Worm (Caenorhabditis elegans) whole organism, young adult: Measurements from ENCODE around the gene vha-6.

ENCODE experiments used
- B0035.1 ChIP-seq: sonication (generic microtip); optimal IDR thresholded peaks from 2 replicates; lab custom pipeline; 2016; ENCODE audit warnings: missing genetic modification characterization, mild to moderate bottlenecking, missing compliant biosample characterization, missing genotype, missing genetic modification reagents
- B0261.1 ChIP-seq: sonication (generic microtip); optimal IDR thresholded peaks from 2 replicates; lab custom pipeline; 2016; ENCODE audit warnings: mild to moderate bottlenecking, missing genetic modification characterization, moderate library complexity, missing compliant biosample characterization
- C06A6.2 ChIP-seq: fragments of 200-800 bp; sonication (Bioruptor generic); conservative IDR thresholded peaks from 2 replicates; pipeline ENCODE4 v1.3.6; 2022; ENCODE audit warnings: missing genetic modification characterization, missing compliant biosample characterization
- D2030.7 ChIP-seq: fragments of 200-800 bp; sonication (Bioruptor generic); IDR thresholded peaks from 2 replicates; pipeline ENCODE4 v1.3.6; 2022; ENCODE audit warnings: missing genetic modification reagents, missing genetic modification characterization, missing compliant biosample characterization
- F22D6.2 ChIP-seq: sonication (generic microtip); optimal IDR thresholded peaks from 2 replicates; lab custom pipeline; 2016; ENCODE audit warnings: mild to moderate bottlenecking, missing genetic modification characterization, missing compliant biosample characterization
- F39B2.1 ChIP-seq: fragments of 200-800 bp; sonication (Bioruptor generic); IDR thresholded peaks from 2 replicates; pipeline ENCODE4 v1.3.6; 2022; ENCODE audit warnings: missing genetic modification reagents, missing genetic modification characterization, missing compliant biosample characterization
- F49E8.2 ChIP-seq: sonication (generic microtip); optimal IDR thresholded peaks from 3 replicates; lab custom pipeline; 2017; ENCODE audit warnings: missing genetic modification characterization, mild to moderate bottlenecking, missing compliant biosample characterization, antibody characterized with exemption, moderate library complexity; ENCODE audit not compliant: insufficient read depth
- K12H6.12 ChIP-seq: fragments of 200-800 bp; sonication (Bioruptor generic); optimal IDR thresholded peaks from 2 replicates; lab custom pipeline; 2018; ENCODE audit warnings: mild to moderate bottlenecking, missing genetic modification characterization, missing compliant biosample characterization
- T26A5.8 ChIP-seq: sonication (generic microtip); optimal IDR thresholded peaks from 2 replicates; lab custom pipeline; 2016; ENCODE audit warnings: missing genetic modification characterization, missing compliant biosample characterization
- Y53F4B.3 ChIP-seq: fragments of 200-800 bp; sonication (Bioruptor generic); IDR thresholded peaks from 2 replicates; pipeline ENCODE4 v1.3.6; 2022; ENCODE audit warnings: missing genetic modification reagents, missing genetic modification characterization, missing compliant biosample characterization
- Y56A3A.18 ChIP-seq: fragments of 200-800 bp; sonication (Bioruptor generic); IDR thresholded peaks from 2 replicates; pipeline ENCODE4 v1.3.6; 2022; ENCODE audit warnings: missing genetic modification reagents, missing genetic modification characterization, missing compliant biosample characterization
- Y79H2A.3 ChIP-seq: fragments of 200-800 bp; sonication (Bioruptor generic); conservative IDR thresholded peaks from 2 replicates; pipeline ENCODE4 v1.3.6; 2022; ENCODE audit warnings: missing genetic modification reagents, missing genetic modification characterization, missing compliant biosample characterization
- Y95B8A.8 ChIP-seq: fragments of 200-800 bp; sonication (Bioruptor generic); IDR thresholded peaks from 2 replicates; pipeline ENCODE4 v1.3.6; 2022; ENCODE audit warnings: missing genetic modification reagents, missing genetic modification characterization, missing compliant biosample characterization
- cebp-1 ChIP-seq, 2 experiments: fragments of 200-800 bp in 1 of 2; sonication (Bioruptor generic) in 1 of 2; sonication (generic microtip) in 1 of 2; IDR thresholded peaks in 1 of 2; optimal IDR thresholded peaks in 1 of 2; 2 replicates each; pipeline versions ENCODE4 v1.3.6 to Lab custom; 2017 to 2022; ENCODE audit warnings: missing compliant biosample characterization in 2 of 2, missing genetic modification characterization in 2 of 2, mild to moderate bottlenecking in 1 of 2, missing genetic modification reagents in 1 of 2, moderate library complexity in 1 of 2
- ceh-91 ChIP-seq: fragments of 200-800 bp; sonication (Bioruptor generic); IDR thresholded peaks from 2 replicates; pipeline ENCODE4 v1.3.6; 2022; ENCODE audit warnings: missing genetic modification reagents, missing genetic modification characterization, missing compliant biosample characterization
- die-1 ChIP-seq: sonication (generic microtip); optimal IDR thresholded peaks from 2 replicates; lab custom pipeline; 2016; ENCODE audit warnings: missing genotype, mild to moderate bottlenecking, missing genetic modification characterization, missing compliant biosample characterization
- dpff-1 ChIP-seq: sonication (generic microtip); optimal IDR thresholded peaks from 2 replicates; lab custom pipeline; 2017; ENCODE audit warnings: mild to moderate bottlenecking, missing genetic modification characterization, missing compliant biosample characterization
- dpl-1 ChIP-seq: fragments of 150-350 bp; optimal IDR thresholded peaks from 2 replicates; lab custom pipeline; 2014; ENCODE audit warnings: missing biosample characterization, missing genetic modification reagents, missing genetic modification characterization
- him-1 ChIP-seq: sonication (generic microtip); optimal IDR thresholded peaks from 2 replicates; lab custom pipeline; 2016; ENCODE audit warnings: missing genotype, missing genetic modification reagents, missing genetic modification characterization, missing compliant biosample characterization
- hlh-26 ChIP-seq: fragments of 200-800 bp; sonication (Bioruptor generic); conservative IDR thresholded peaks from 2 replicates; pipeline ENCODE4 v1.3.6; 2022; ENCODE audit warnings: missing genetic modification reagents, missing genetic modification characterization, missing compliant biosample characterization
- hmg-1.2 ChIP-seq: fragments of 200-800 bp; sonication (Bioruptor generic); IDR thresholded peaks from 2 replicates; pipeline ENCODE4 v1.3.6; 2022; ENCODE audit warnings: missing genetic modification reagents, missing genetic modification characterization, missing compliant biosample characterization
- hsf-1 ChIP-seq: fragments of 200-800 bp; sonication (Bioruptor generic); IDR thresholded peaks from 2 replicates; pipeline ENCODE4 v1.3.6; 2022; ENCODE audit warnings: missing genetic modification reagents, missing genetic modification characterization, missing compliant biosample characterization
- let-607 ChIP-seq, 2 experiments: fragments of 200-800 bp in 1 of 2; sonication (Bioruptor generic) in 1 of 2; sonication (generic microtip) in 1 of 2; optimal IDR thresholded peaks; 2 replicates each; lab custom pipeline; 2016 to 2018; ENCODE audit warnings: mild to moderate bottlenecking in 2 of 2, missing compliant biosample characterization in 2 of 2, missing genetic modification characterization in 2 of 2, moderate library complexity in 2 of 2, missing genotype in 1 of 2
- lin-26 ChIP-seq: fragments of 200-800 bp; sonication (Bioruptor generic); IDR thresholded peaks from 2 replicates; pipeline ENCODE4 v1.3.6; 2022; ENCODE audit warnings: missing genetic modification reagents, missing genetic modification characterization, missing compliant biosample characterization
- lin-35 ChIP-seq, 3 experiments: fragments of 150-350 bp in 2 of 3; sonication (generic microtip) in 1 of 3; optimal IDR thresholded peaks; 2 replicates each; lab custom pipeline; 2014 to 2018; ENCODE audit warnings: missing biosample characterization in 3 of 3, missing genetic modification characterization in 3 of 3, missing genetic modification reagents in 3 of 3
- madf-3 ChIP-seq: fragments of 200-800 bp; sonication (Bioruptor generic); IDR thresholded peaks from 2 replicates; pipeline ENCODE4 v1.3.6; 2022; ENCODE audit warnings: missing genetic modification reagents, missing genetic modification characterization, missing compliant biosample characterization
- madf-6 ChIP-seq: fragments of 200-800 bp; sonication (Bioruptor generic); IDR thresholded peaks from 2 replicates; pipeline ENCODE4 v1.3.6; 2022; ENCODE audit warnings: missing genetic modification reagents, missing genetic modification characterization, missing compliant biosample characterization
- mcd-1 ChIP-seq: fragments of 200-800 bp; sonication (Bioruptor generic); IDR thresholded peaks from 2 replicates; pipeline ENCODE4 v1.3.6; 2022; ENCODE audit warnings: missing genetic modification reagents, missing genetic modification characterization, missing compliant biosample characterization
- mel-28 ChIP-seq: sonication (generic microtip); optimal IDR thresholded peaks from 2 replicates; lab custom pipeline; 2016; ENCODE audit warnings: borderline replicate concordance, mild to moderate bottlenecking, missing genetic modification characterization, missing compliant biosample characterization
- mes-4 ChIP-seq: sonication (generic microtip); optimal IDR thresholded peaks from 2 replicates; lab custom pipeline; 2016; ENCODE audit warnings: missing genotype, missing genetic modification characterization, missing compliant biosample characterization
- nhr-179 ChIP-seq: sonication (generic microtip); optimal IDR thresholded peaks from 2 replicates; lab custom pipeline; 2016; ENCODE audit warnings: mild to moderate bottlenecking, missing genetic modification characterization, missing compliant biosample characterization
- nhr-90 ChIP-seq: sonication (generic microtip); optimal IDR thresholded peaks from 2 replicates; lab custom pipeline; 2016; ENCODE audit warnings: missing genotype, mild to moderate bottlenecking, missing genetic modification characterization, missing compliant biosample characterization
- pbrm-1 ChIP-seq: fragments of 200-800 bp; sonication (Bioruptor generic); IDR thresholded peaks from 2 replicates; pipeline ENCODE4 v1.3.6; 2022; ENCODE audit warnings: missing genetic modification reagents, missing genetic modification characterization, missing compliant biosample characterization
- pha-4 ChIP-seq: fragments of 150-350 bp; sonication (generic microtip); optimal IDR thresholded peaks from 2 replicates; lab custom pipeline; 2014; ENCODE audit warnings: missing biosample characterization, missing genetic modification reagents, missing genetic modification characterization
- rcor-1 ChIP-seq: fragments of 200-800 bp; sonication (Bioruptor generic); IDR thresholded peaks from 2 replicates; pipeline ENCODE4 v1.3.6; 2022; ENCODE audit warnings: missing genetic modification reagents, missing genetic modification characterization, missing compliant biosample characterization
- repo-1 ChIP-seq: sonication (generic microtip); optimal IDR thresholded peaks from 2 replicates; lab custom pipeline; 2017; ENCODE audit warnings: mild to moderate bottlenecking, missing genetic modification characterization, missing compliant biosample characterization
- sea-2 ChIP-seq: fragments of 200-800 bp; sonication (Bioruptor generic); IDR thresholded peaks from 2 replicates; pipeline ENCODE4 v1.3.6; 2022; ENCODE audit warnings: missing genetic modification characterization, missing compliant biosample characterization
- snpc-1.1 ChIP-seq: sonication (generic microtip); optimal IDR thresholded peaks from 2 replicates; lab custom pipeline; 2017; ENCODE audit warnings: missing genetic modification characterization, mild to moderate bottlenecking, missing compliant biosample characterization, antibody characterized with exemption, moderate library complexity, missing genotype, missing genetic modification reagents; ENCODE audit not compliant: insufficient read depth
- snpc-4 ChIP-seq, 5 experiments: fragments of 150-350 bp in 1 of 5; sonication (generic microtip) in 4 of 5; optimal IDR thresholded peaks; 2 replicates each; lab custom pipeline; 2014 to 2018; ENCODE audit warnings: missing genetic modification characterization in 5 of 5, missing biosample characterization in 3 of 5, antibody characterized with exemption in 2 of 5, mild to moderate bottlenecking in 2 of 5, missing compliant biosample characterization in 2 of 5, missing genotype in 2 of 5, moderate library complexity in 2 of 5, missing genetic modification reagents in 1 of 5
- somi-1 ChIP-seq: fragments of 200-800 bp; sonication (Bioruptor generic); optimal IDR thresholded peaks from 2 replicates; lab custom pipeline; 2018; ENCODE audit warnings: mild to moderate bottlenecking, missing genetic modification characterization, missing compliant biosample characterization
- zfh-2 ChIP-seq: fragments of 200-800 bp; sonication (Bioruptor generic); conservative IDR thresholded peaks from 2 replicates; pipeline ENCODE4 v1.3.6; 2022; ENCODE audit warnings: missing genetic modification reagents, missing genetic modification characterization, missing compliant biosample characterization
- zim-3 ChIP-seq: sonication (generic microtip); optimal IDR thresholded peaks from 2 replicates; lab custom pipeline; 2017; ENCODE audit warnings: mild to moderate bottlenecking, missing genetic modification characterization, moderate library complexity, missing compliant biosample characterization
- ztf-18 ChIP-seq: sonication (generic microtip); optimal IDR thresholded peaks from 2 replicates; lab custom pipeline; 2016; ENCODE audit warnings: missing genotype, mild to moderate bottlenecking, missing genetic modification characterization, missing compliant biosample characterization

The vha-6 gene

ce11 chrII:11453025-11453424 lies 14.8 kb upstream of the vha-6 start, which contains the start of gene rsp-1 (continued):
- TF ChIP-seq ceh-91 (GFP tag; lab: Robert Waterston, UW) (peak; percentile 73), somi-1 (peak; percentile 21), Y79H2A.3 (GFP tag; lab: Robert Waterston, UW) (no peak), F22D6.2 (tag; lab: Kevin White, UChicago) (peak; percentile 27), rcor-1 (GFP tag; lab: Robert Waterston, UW) (peak; percentile 88), B0035.1 (tag; lab: Kevin White, UChicago) (peak; percentile 14), F39B2.1 (no peak), dpl-1 (GFP tag; lab: Kevin White, UChicago) (peak; percentile 56), hmg-1.2 (GFP tag; lab: Robert Waterston, UW) (peak; percentile 61), Y53F4B.3 (GFP tag; lab: Robert Waterston, UW) (no peak), mes-4 (tag; lab: Kevin White, UChicago) (no peak), madf-6 (GFP tag; lab: Robert Waterston, UW) (peak; percentile 84), K12H6.12 (tag; lab: Kevin White, UChicago) (peak; percentile 80), Y56A3A.18 (GFP tag; lab: Robert Waterston, UW) (0 out of 2 replicates have a peak, but pooled peaks have one; percentile 49), lin-35 (GFP tag; optimal IDR thresholded peaks at IDR 0.05; lab: Kevin White, UChicago) (peak in 2 of 3 experiments; percentile 74 to 93), F49E8.2 (tag; lab: Kevin White, UChicago) (peak; percentile 53), snpc-4 (GFP tag; optimal IDR thresholded peaks at IDR 0.05; lab: Kevin White, UChicago) (no peak), snpc-4 (tag; optimal IDR thresholded peaks at IDR 0.05; lab: Kevin White, UChicago) (peak; percentile 73 to 82 (median 80)), T26A5.8 (tag; lab: Kevin White, UChicago) (no peak), D2030.7 (GFP tag; lab: Robert Waterston, UW) (peak; percentile 77), sea-2 (GFP tag; lab: Robert Waterston, UW) (no peak), B0261.1 (tag; lab: Kevin White, UChicago) (peak; percentile 12), zfh-2 (GFP tag; lab: Robert Waterston, UW) (peak; percentile 74), ztf-18 (tag; lab: Kevin White, UChicago) (peak; percentile 99), C06A6.2 (GFP tag; lab: Robert Waterston, UW) (peak; percentile 45; the same call in 1 of the 2 replicates), lin-26 (GFP tag; lab: Robert Waterston, UW) (no peak), snpc-1.1 (tag; lab: Kevin White, UChicago) (peak; percentile 42), pbrm-1 (GFP tag; lab: Robert Waterston, UW) (peak; percentile 91), repo-1 (peak; percentile 69), nhr-90 (tag; lab: Kevin White, UChicago) (peak; percentile 23), pha-4 (tag; lab: Kevin White, UChicago) (no peak), die-1 (peak; percentile 11), hsf-1 (GFP tag; lab: Robert Waterston, UW) (peak; percentile 12; the same call in 1 of the 2 replicates), mcd-1 (GFP tag; lab: Robert Waterston, UW) (peak; percentile 90), Y95B8A.8 (peak; percentile 93)
- TF ChIP-seq, all 124 proteins: peak for 73

- TF ChIP-seq hlh-26 (GFP tag; lab: Robert Waterston, UW) (no peak), dpff-1 (tag; lab: Kevin White, UChicago) (no peak), repo-1 (no peak), hsf-1 (GFP tag; lab: Robert Waterston, UW) (no peak), hmg-1.2 (GFP tag; lab: Robert Waterston, UW) (no peak), zfh-2 (GFP tag; lab: Robert Waterston, UW) (no peak), ztf-18 (tag; lab: Kevin White, UChicago) (no peak), B0035.1 (tag; lab: Kevin White, UChicago) (no peak), mel-28 (tag; lab: Kevin White, UChicago) (no peak), madf-3 (GFP tag; lab: Robert Waterston, UW) (no peak), him-1 (tag; lab: Kevin White, UChicago) (no peak), zim-3 (tag; lab: Kevin White, UChicago) (no peak), F49E8.2 (tag; lab: Kevin White, UChicago) (no peak), T26A5.8 (tag; lab: Kevin White, UChicago) (no peak), cebp-1 (GFP tag; IDR thresholded peaks at IDR 0.05; lab: Robert Waterston, UW) (no peak), cebp-1 (tag; optimal IDR thresholded peaks at IDR 0.05; lab: Kevin White, UChicago) (no peak), nhr-179 (no peak), let-607 (tag; optimal IDR thresholded peaks at IDR 0.05; lab: Kevin White, UChicago) (no peak)
- TF ChIP-seq, all 124 proteins: peak for 0
Observed at ce11 chrII:11452498-11453005, 14.3 kb upstream of the vha-6 start, which contains the start of gene rsp-2. rsp-2 (minus strand) TSS chrII:11452955.
